Worm (Caenorhabditis elegans) whole organism, late embryonic: ENCODE measurements around the gene zim-2.

Source experiments
- fkh-10 ChIP-seq: fragments of 150-350 bp; optimal IDR thresholded peaks from 2 replicates; lab custom pipeline; 2014; ENCODE audit warnings: missing biosample characterization, missing genetic modification reagents, missing genetic modification characterization
- nfya-1 ChIP-seq: sonication (generic microtip); optimal IDR thresholded peaks from 2 replicates; lab custom pipeline; 2017; ENCODE audit warnings: missing genetic modification characterization, mild to moderate bottlenecking, missing compliant biosample characterization, antibody characterized with exemption, moderate library complexity
- pag-3 ChIP-seq: sonication (generic microtip); optimal IDR thresholded peaks from 2 replicates; lab custom pipeline; 2016; ENCODE audit warnings: missing compliant biosample characterization, missing genetic modification characterization, borderline replicate concordance

ce11 chrIV:10506016-10506415, 49.0 kb upstream of the zim-2 start:
- TF ChIP-seq nfya-1 (tag; lab: Kevin White, UChicago) (no peak), fkh-10 (GFP tag; lab: Kevin White, UChicago) (no peak), pag-3 (no peak)
